Worm (Caenorhabditis elegans): ENCODE results near the gene F19B10.5.

The F19B10.5 gene

DNA sequence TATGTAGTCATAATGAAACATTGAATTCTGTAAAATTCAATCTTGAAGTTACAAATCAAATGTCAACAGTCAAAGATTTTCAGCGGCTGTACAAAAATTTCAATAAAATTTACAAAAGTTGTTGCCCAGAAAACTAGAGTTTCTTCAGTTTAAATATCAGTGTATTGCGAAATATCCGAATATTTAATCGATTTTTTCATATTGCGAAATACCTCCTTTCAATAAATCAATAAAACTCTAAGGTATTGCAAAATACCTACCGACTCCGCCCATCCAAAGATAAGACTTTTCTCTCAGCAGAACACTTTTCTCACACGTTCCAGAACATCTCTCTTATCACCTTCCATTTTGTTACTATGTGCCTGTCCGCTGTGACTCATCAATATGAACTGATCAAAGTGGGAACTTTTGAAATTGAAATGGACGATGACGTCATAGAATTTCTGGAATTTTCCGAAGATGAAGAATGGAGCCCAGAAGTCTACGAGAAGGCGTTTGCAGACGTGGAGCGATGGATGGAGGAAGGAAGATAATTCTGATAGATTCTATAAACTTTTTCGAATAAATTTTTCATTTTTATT is 29.1 kb downstream of the F19B10.5 start:
- no peak for TF ChIP-seq unc-39 (tag; optimal IDR thresholded peaks at IDR 0.05)
- peak; percentile 87 for TF ChIP-seq elt-2 (tag; optimal IDR thresholded peaks at IDR 0.05)
- TF ChIP-seq pqm-1 (tag; optimal IDR thresholded peaks at IDR 0.05): peak; percentile 46
- TF ChIP-seq egl-5 (tag; optimal IDR thresholded peaks at IDR 0.05): no peak
- TF ChIP-seq snpc-4 (tag; optimal IDR thresholded peaks at IDR 0.05): no peak
- peak; percentile 83 for TF ChIP-seq ceh-28 (tag; optimal IDR thresholded peaks at IDR 0.05)

DNA sequence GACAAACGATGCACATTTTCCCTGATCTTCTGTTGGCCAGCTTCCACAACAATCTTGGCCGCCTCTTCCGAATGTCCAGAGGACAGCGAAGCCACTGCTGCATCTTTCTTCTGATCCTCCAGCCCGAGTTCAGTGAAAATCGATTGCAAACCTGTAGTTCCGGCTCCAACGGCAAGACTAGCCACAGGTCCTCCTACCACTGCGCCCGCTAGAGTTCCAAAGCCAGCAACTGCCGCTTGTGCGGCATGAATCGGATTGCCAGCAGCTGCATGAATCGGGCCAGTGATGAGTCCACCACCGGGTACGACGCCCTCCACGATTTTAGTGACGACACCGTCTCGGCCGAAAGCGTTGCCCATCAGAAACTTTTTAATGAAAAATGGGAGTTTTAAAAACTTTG is 32.9 kb downstream of the F19B10.5 start, which contains the start of gene ifas-1:
ifas-1 (minus strand) TSS at position 387 of the 400 bp plus-strand sequence.
- TF ChIP-seq fkh-2 (tag; optimal IDR thresholded peaks at IDR 0.05) (no peak), daf-12 (tag; optimal IDR thresholded peaks at IDR 0.05) (no peak), unc-39 (tag; optimal IDR thresholded peaks at IDR 0.05) (no peak), elt-3 (tag; optimal IDR thresholded peaks at IDR 0.05) (no peak), fkh-10 (GFP tag; optimal IDR thresholded peaks at IDR 0.05) (no peak), ceh-16 (tag; optimal IDR thresholded peaks at IDR 0.05) (no peak), nhr-77 (tag; optimal IDR thresholded peaks at IDR 0.05) (no peak), eor-1 (tag; optimal IDR thresholded peaks at IDR 0.05) (no peak), pqm-1 (tag; optimal IDR thresholded peaks at IDR 0.05) (no peak), aly-2 (tag; optimal IDR thresholded peaks at IDR 0.05) (no peak)

DNA sequence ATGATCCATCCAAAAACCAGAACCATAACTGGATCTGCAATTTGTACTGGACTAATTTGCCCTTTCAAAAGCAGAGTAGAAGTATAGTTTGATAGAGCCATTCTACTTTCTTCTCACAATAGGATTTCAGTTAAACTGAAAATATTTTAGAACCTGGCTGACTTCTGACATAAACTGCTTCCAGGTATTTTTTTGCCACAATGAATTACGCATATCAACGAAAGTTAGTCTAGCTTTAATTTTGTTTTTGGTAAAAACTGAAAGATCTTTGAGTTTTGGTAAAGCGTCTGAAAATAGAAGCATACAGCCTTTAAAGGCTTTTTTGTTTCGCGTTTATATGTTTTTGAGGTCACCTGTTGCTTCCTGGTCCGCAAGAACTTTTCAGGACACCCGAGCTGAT is 35.2 kb downstream of the F19B10.5 start, which contains the start of gene srx-101:
srx-101 (minus strand) TSS at position 101 of the 400 bp plus-strand sequence.
- no peak for TF ChIP-seq eor-1 (tag; optimal IDR thresholded peaks at IDR 0.05)
- no peak for TF ChIP-seq nhr-11 (tag; optimal IDR thresholded peaks at IDR 0.05)
- no peak for TF ChIP-seq unc-39 (tag; optimal IDR thresholded peaks at IDR 0.05)
- no peak for TF ChIP-seq fkh-10 (GFP tag; optimal IDR thresholded peaks at IDR 0.05)
- no peak for TF ChIP-seq elt-3 (tag; optimal IDR thresholded peaks at IDR 0.05)
- no peak for TF ChIP-seq snpc-4 (tag; optimal IDR thresholded peaks at IDR 0.05)
- no peak for TF ChIP-seq mml-1 (tag; optimal IDR thresholded peaks at IDR 0.05)
- no peak for TF ChIP-seq nhr-25 (tag; optimal IDR thresholded peaks at IDR 0.05)
- no peak for TF ChIP-seq unc-62 (GFP tag; optimal IDR thresholded peaks at IDR 0.05)
- TF ChIP-seq lin-15B (tag; optimal IDR thresholded peaks at IDR 0.05): no peak
- no peak for TF ChIP-seq daf-12 (tag; optimal IDR thresholded peaks at IDR 0.05)
- no peak for TF ChIP-seq hmg-11 (tag; optimal IDR thresholded peaks at IDR 0.05)
- TF ChIP-seq ceh-9 (tag; optimal IDR thresholded peaks at IDR 0.05): no peak
- no peak for TF ChIP-seq nhr-43 (tag; optimal IDR thresholded peaks at IDR 0.05; ENCODE audit: poor library complexity, severe bottlenecking)
- TF ChIP-seq fkh-2 (tag; optimal IDR thresholded peaks at IDR 0.05): no peak
- no peak for TF ChIP-seq lsy-12 (tag; optimal IDR thresholded peaks at IDR 0.05)
- TF ChIP-seq ztf-4 (tag; optimal IDR thresholded peaks at IDR 0.05): no peak
- no peak for TF ChIP-seq egl-5 (tag; optimal IDR thresholded peaks at IDR 0.05)
- TF ChIP-seq tbx-2 (tag; optimal IDR thresholded peaks at IDR 0.05): no peak
- no peak for TF ChIP-seq nhr-77 (tag; optimal IDR thresholded peaks at IDR 0.05)

DNA sequence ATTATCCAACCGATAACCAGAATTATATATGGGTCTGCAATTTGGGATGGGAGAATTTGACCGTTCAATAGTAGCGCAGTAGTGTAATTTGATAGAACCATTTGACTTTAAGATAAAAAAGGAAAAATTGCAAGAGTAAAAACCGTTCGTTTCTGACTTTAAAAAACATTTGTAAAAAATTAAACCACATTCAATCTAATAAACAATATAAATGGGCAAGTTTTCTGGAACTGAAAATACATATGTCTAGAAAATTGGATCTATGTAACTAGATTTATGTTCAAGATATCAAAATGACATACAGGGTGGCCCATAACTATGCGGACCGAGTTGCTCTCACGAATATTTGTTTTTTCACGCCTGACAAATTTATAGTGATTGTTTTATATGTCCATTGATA is 39.2 kb downstream of the F19B10.5 start, which contains the start of gene srx-102:
srx-102 (minus strand) TSS at position 101 of the 400 bp plus-strand sequence.
- TF ChIP-seq lin-15B (tag; optimal IDR thresholded peaks at IDR 0.05) (no peak), nhr-237 (tag; optimal IDR thresholded peaks at IDR 0.05) (no peak), fkh-10 (GFP tag; optimal IDR thresholded peaks at IDR 0.05) (no peak), elt-3 (tag; optimal IDR thresholded peaks at IDR 0.05) (no peak), egl-5 (tag; optimal IDR thresholded peaks at IDR 0.05) (no peak), R02D3.7 (tag; optimal IDR thresholded peaks at IDR 0.05) (no peak), ceh-9 (tag; optimal IDR thresholded peaks at IDR 0.05) (no peak), nhr-25 (tag; optimal IDR thresholded peaks at IDR 0.05) (no peak), tbx-2 (tag; optimal IDR thresholded peaks at IDR 0.05) (no peak), fkh-2 (tag; optimal IDR thresholded peaks at IDR 0.05) (no peak), unc-39 (tag; optimal IDR thresholded peaks at IDR 0.05) (no peak), zag-1 (tag; optimal IDR thresholded peaks at IDR 0.05) (no peak), elt-2 (tag; optimal IDR thresholded peaks at IDR 0.05) (no peak), ceh-82 (tag; optimal IDR thresholded peaks at IDR 0.05) (no peak), egl-27 (tag; optimal IDR thresholded peaks at IDR 0.05) (no peak), aly-2 (tag; optimal IDR thresholded peaks at IDR 0.05) (no peak), ama-1 (optimal IDR thresholded peaks at IDR 0.05) (no peak), mdl-1 (tag; optimal IDR thresholded peaks at IDR 0.05) (no peak), pqm-1 (tag; optimal IDR thresholded peaks at IDR 0.05) (no peak), jun-1 (tag; optimal IDR thresholded peaks at IDR 0.05) (no peak)

DNA sequence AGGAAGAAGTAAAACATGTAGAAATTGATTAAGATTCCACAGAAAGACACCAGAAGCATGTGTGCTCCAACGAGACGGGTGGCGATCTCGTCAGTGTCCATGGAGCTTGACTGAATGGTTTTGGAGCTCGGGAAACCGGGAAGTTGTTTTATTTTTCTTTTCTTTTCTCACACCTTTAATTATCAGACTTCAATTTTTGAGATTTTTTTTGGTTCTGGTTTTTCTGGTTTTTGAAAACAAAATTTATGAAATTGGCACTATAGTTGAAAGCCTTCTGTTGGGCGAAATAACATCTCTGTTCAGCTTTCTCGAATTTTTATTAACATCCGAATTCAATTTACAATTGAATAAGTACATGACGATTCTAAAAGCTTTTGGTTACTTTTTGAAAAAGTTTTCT is 44.1 kb downstream of the F19B10.5 start, which contains the start of gene srx-104:
srx-104 (minus strand) TSS at position 101 of the 400 bp plus-strand sequence.
- no peak for TF ChIP-seq hmg-11 (tag; optimal IDR thresholded peaks at IDR 0.05)
- no peak for TF ChIP-seq nhr-12 (tag; optimal IDR thresholded peaks at IDR 0.05)
- no peak for TF ChIP-seq daf-12 (tag; optimal IDR thresholded peaks at IDR 0.05)
- no peak for TF ChIP-seq fos-1 (tag; optimal IDR thresholded peaks at IDR 0.05)
- TF ChIP-seq ceh-9 (tag; optimal IDR thresholded peaks at IDR 0.05): no peak
- TF ChIP-seq skn-1 (tag; optimal IDR thresholded peaks at IDR 0.05): no peak
- TF ChIP-seq ceh-82 (tag; optimal IDR thresholded peaks at IDR 0.05): no peak
- no peak for TF ChIP-seq unc-39 (tag; optimal IDR thresholded peaks at IDR 0.05)
- TF ChIP-seq nhr-237 (tag; optimal IDR thresholded peaks at IDR 0.05): no peak
- TF ChIP-seq snpc-4 (tag; optimal IDR thresholded peaks at IDR 0.05): no peak
- no peak for TF ChIP-seq mml-1 (tag; optimal IDR thresholded peaks at IDR 0.05)
- TF ChIP-seq sea-2 (GFP tag; optimal IDR thresholded peaks at IDR 0.05): no peak
- no peak for TF ChIP-seq elt-2 (tag; optimal IDR thresholded peaks at IDR 0.05)
- no peak for TF ChIP-seq ceh-16 (tag; optimal IDR thresholded peaks at IDR 0.05)
- TF ChIP-seq ZK546.5 (tag; optimal IDR thresholded peaks at IDR 0.05): no peak
- no peak for TF ChIP-seq zag-1 (tag; optimal IDR thresholded peaks at IDR 0.05)
- no peak for TF ChIP-seq elt-1 (tag; optimal IDR thresholded peaks at IDR 0.05)
- TF ChIP-seq R02D3.7 (tag; optimal IDR thresholded peaks at IDR 0.05): no peak

Data from whole organism, L3 larva.